Comparison of ENCODE assay signal across 1 fruit fly cellular context in the genomic region with DNA sequence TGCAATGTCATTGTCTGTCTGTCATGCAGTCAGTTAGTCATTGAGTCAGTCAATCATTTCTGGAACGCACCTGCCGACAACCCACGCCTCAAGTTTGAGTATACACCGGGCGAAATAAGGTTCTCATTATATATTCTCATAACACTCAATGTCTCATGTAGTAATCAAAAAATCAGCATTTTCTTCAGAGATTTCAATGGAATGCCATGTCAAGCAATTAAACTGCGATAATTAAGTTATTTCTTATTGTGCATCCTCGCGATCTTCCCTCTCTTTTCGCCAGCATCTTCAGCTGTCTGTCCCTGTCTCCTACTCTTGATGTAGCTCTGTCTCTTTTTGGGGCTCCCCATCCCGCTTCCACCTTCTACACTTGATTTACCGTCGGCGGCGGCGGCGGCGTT.
TF ChIP-seq lines count a peak whose summit lies in the region.

No protein-coding gene starts in this region.

TF ChIP-seq in whole organism, embryonic, 481 proteins besides CTCF, POLR2A, EP300 and RAD21 (continued from another document):
- TF ChIP-seq CG12942 (GFP tag; optimal IDR thresholded peaks at IDR 0.05; lab: Kevin White, UChicago), result no peak
- TF ChIP-seq bab2 (GFP tag; optimal IDR thresholded peaks at IDR 0.05; lab: Kevin White, UChicago), result no peak
- no peak for TF ChIP-seq Atf6 (GFP tag; IDR thresholded peaks at IDR 0.05; lab: Robert Waterston, UW)
- no peak for TF ChIP-seq Bgb (GFP tag; IDR thresholded peaks at IDR 0.05; lab: Robert Waterston, UW; ENCODE audit: partially characterized antibody)
- no peak for TF ChIP-seq CG15269 (tag; optimal IDR thresholded peaks at IDR 0.05; lab: Kevin White, UChicago)
- no peak for TF ChIP-seq ssp (GFP tag; IDR thresholded peaks at IDR 0.05; lab: Robert Waterston, UW)
- TF ChIP-seq slou (GFP tag; optimal IDR thresholded peaks at IDR 0.05; lab: Kevin White, UChicago), result no peak
- no peak for TF ChIP-seq eyg (GFP tag; optimal IDR thresholded peaks at IDR 0.05; lab: Kevin White, UChicago)
- no peak for TF ChIP-seq CG12769 (tag; optimal IDR thresholded peaks at IDR 0.05; lab: Kevin White, UChicago)
- TF ChIP-seq Lhr (GFP tag; optimal IDR thresholded peaks at IDR 0.05; lab: Kevin White, UChicago), result no peak
- no peak for TF ChIP-seq CG15073 (GFP tag; optimal IDR thresholded peaks at IDR 0.05; lab: Kevin White, UChicago)
- TF ChIP-seq CG9876 (GFP tag; optimal IDR thresholded peaks at IDR 0.05; lab: Kevin White, UChicago), result no peak
- TF ChIP-seq Ada2b (GFP tag; IDR thresholded peaks at IDR 0.05; lab: Robert Waterston, UW), result no peak
- no peak for TF ChIP-seq CG17568 (GFP tag; optimal IDR thresholded peaks at IDR 0.05; lab: Kevin White, UChicago)
- no peak for TF ChIP-seq Dref (GFP tag; IDR thresholded peaks at IDR 0.05; lab: Robert Waterston, UW)
- no peak for TF ChIP-seq CG3281 (GFP tag; optimal IDR thresholded peaks at IDR 0.05; lab: Kevin White, UChicago)
- peak; percentile 13; the same call in 1 of the 2 replicates for TF ChIP-seq CG31441 (GFP tag; IDR thresholded peaks at IDR 0.05; lab: Robert Waterston, UW)
- TF ChIP-seq ara (GFP tag; IDR thresholded peaks at IDR 0.05; lab: Robert Waterston, UW), result no peak
- TF ChIP-seq peb (GFP tag; IDR thresholded peaks at IDR 0.05; lab: Robert Waterston, UW), result no peak
- TF ChIP-seq CG8944 (GFP tag; optimal IDR thresholded peaks at IDR 0.05; lab: Kevin White, UChicago), result no peak
- no peak for TF ChIP-seq corto (GFP tag; optimal IDR thresholded peaks at IDR 0.05; lab: Kevin White, UChicago)
- no peak for TF ChIP-seq Ptx1 (GFP tag; IDR thresholded peaks at IDR 0.05; lab: Robert Waterston, UW)
- TF ChIP-seq nom (GFP tag; optimal IDR thresholded peaks at IDR 0.05; lab: Kevin White, UChicago), result peak; percentile 1
- no peak for TF ChIP-seq Awh (GFP tag; IDR thresholded peaks at IDR 0.05; lab: Robert Waterston, UW)
- TF ChIP-seq CG4424 (GFP tag; optimal IDR thresholded peaks at IDR 0.05; lab: Kevin White, UChicago), result no peak
- TF ChIP-seq ken (GFP tag; IDR thresholded peaks at IDR 0.05; lab: Robert Waterston, UW), result no peak
- no peak for TF ChIP-seq CG16813 (GFP tag; IDR thresholded peaks at IDR 0.05; lab: Robert Waterston, UW; ENCODE audit: partially characterized antibody)
- TF ChIP-seq Abd-B (GFP tag; optimal IDR thresholded peaks at IDR 0.05; lab: Kevin White, UChicago), result no peak
- TF ChIP-seq CG4328 (GFP tag; optimal IDR thresholded peaks at IDR 0.05; lab: Kevin White, UChicago), result no peak
- TF ChIP-seq CG31388 (GFP tag; optimal IDR thresholded peaks at IDR 0.05; lab: Kevin White, UChicago), result no peak
- no peak for TF ChIP-seq sima (GFP tag; optimal IDR thresholded peaks at IDR 0.05; lab: Kevin White, UChicago)
- no peak for TF ChIP-seq kay (GFP tag; optimal IDR thresholded peaks at IDR 0.05; lab: Kevin White, UChicago)
- no peak for TF ChIP-seq Lim3 (GFP tag; IDR thresholded peaks at IDR 0.05; lab: Robert Waterston, UW)
- no peak for TF ChIP-seq Hand (GFP tag; optimal IDR thresholded peaks at IDR 0.05; lab: Kevin White, UChicago)
- TF ChIP-seq CG18476 (GFP tag; optimal IDR thresholded peaks at IDR 0.05; lab: Kevin White, UChicago), result no peak
- TF ChIP-seq CG3726 (GFP tag; IDR thresholded peaks at IDR 0.05; lab: Robert Waterston, UW), result no peak
- TF ChIP-seq CG10565 (GFP tag; optimal IDR thresholded peaks at IDR 0.05; lab: Kevin White, UChicago), result no peak
- TF ChIP-seq C15 (GFP tag; IDR thresholded peaks at IDR 0.05; lab: Robert Waterston, UW), result no peak
- no peak for TF ChIP-seq CG18619 (GFP tag; optimal IDR thresholded peaks at IDR 0.05; lab: Kevin White, UChicago)
- no peak for TF ChIP-seq CG7987 (GFP tag; optimal IDR thresholded peaks at IDR 0.05; lab: Kevin White, UChicago)
- no peak for TF ChIP-seq Bdp1 (GFP tag; optimal IDR thresholded peaks at IDR 0.05; lab: Kevin White, UChicago)
- peak; percentile 5 for TF ChIP-seq Xbp1 (GFP tag; optimal IDR thresholded peaks at IDR 0.05; lab: Kevin White, UChicago)
- peak; percentile 12 for TF ChIP-seq Sox102F (GFP tag; optimal IDR thresholded peaks at IDR 0.05; lab: Kevin White, UChicago)
- no peak for TF ChIP-seq pzg (GFP tag; optimal IDR thresholded peaks at IDR 0.05; lab: Kevin White, UChicago)
- no peak for TF ChIP-seq Chrac-16 (GFP tag; optimal IDR thresholded peaks at IDR 0.05; lab: Kevin White, UChicago)
- no peak for TF ChIP-seq CG2875 (GFP tag; optimal IDR thresholded peaks at IDR 0.05; lab: Kevin White, UChicago)
- no peak for TF ChIP-seq Hr51 (GFP tag; optimal IDR thresholded peaks at IDR 0.05; lab: Kevin White, UChicago)
- TF ChIP-seq hth (optimal IDR thresholded peaks at IDR 0.05; lab: Kevin White, UChicago), result no peak
- TF ChIP-seq Mad (GFP tag; optimal IDR thresholded peaks at IDR 0.05; lab: Kevin White, UChicago), result no peak
- peak; percentile 22 for TF ChIP-seq Elba2 (GFP tag; optimal IDR thresholded peaks at IDR 0.05; lab: Kevin White, UChicago)
- TF ChIP-seq Sry-β (GFP tag; optimal IDR thresholded peaks at IDR 0.05; lab: Kevin White, UChicago), result no peak
- TF ChIP-seq caup (GFP tag; optimal IDR thresholded peaks at IDR 0.05; lab: Kevin White, UChicago; ENCODE audit: severe bottlenecking), result no peak
- TF ChIP-seq stwl (tag; optimal IDR thresholded peaks at IDR 0.05; lab: Kevin White, UChicago), result no peak
- TF ChIP-seq NC2α (GFP tag; optimal IDR thresholded peaks at IDR 0.05; lab: Kevin White, UChicago), result no peak
- no peak for TF ChIP-seq CG6854 (GFP tag; optimal IDR thresholded peaks at IDR 0.05; lab: Kevin White, UChicago)
- peak; percentile 63 for TF ChIP-seq Med (GFP tag; lab: Kevin White, UChicago)
- TF ChIP-seq NfI (GFP tag; optimal IDR thresholded peaks at IDR 0.05; lab: Kevin White, UChicago), result no peak
- no peak for TF ChIP-seq CG8388 (GFP tag; optimal IDR thresholded peaks at IDR 0.05; lab: Kevin White, UChicago)
- TF ChIP-seq unc-4 (GFP tag; IDR thresholded peaks at IDR 0.05; lab: Robert Waterston, UW; ENCODE audit: partially characterized antibody), result no peak
- no peak for TF ChIP-seq CG7372 (GFP tag; IDR thresholded peaks at IDR 0.05; lab: Robert Waterston, UW)
- TF ChIP-seq pfk (GFP tag; optimal IDR thresholded peaks at IDR 0.05; lab: Kevin White, UChicago), result no peak
- TF ChIP-seq CG13287 (GFP tag; IDR thresholded peaks at IDR 0.05; lab: Robert Waterston, UW; ENCODE audit: partially characterized antibody), result no peak
- no peak for TF ChIP-seq row (GFP tag; IDR thresholded peaks at IDR 0.05; lab: Robert Waterston, UW)
- no peak for TF ChIP-seq Rx (GFP tag; IDR thresholded peaks at IDR 0.05; lab: Robert Waterston, UW)
- TF ChIP-seq insv (GFP tag; optimal IDR thresholded peaks at IDR 0.05; lab: Kevin White, UChicago), result no peak
